Worm (Caenorhabditis elegans) whole organism, young adult: Measurements from ENCODE around the gene M03F8.6.
A peak's percentile ranks its signal among the peaks of the same experiment; 100 is the strongest.

Experiments used
- B0035.1 ChIP-seq: sonication (generic microtip); optimal IDR thresholded peaks from 2 replicates; lab custom pipeline; 2016; ENCODE audit warnings: missing genetic modification characterization, mild to moderate bottlenecking, missing compliant biosample characterization, missing genotype, missing genetic modification reagents
- C06A6.2 ChIP-seq: fragments of 200-800 bp; sonication (Bioruptor generic); conservative IDR thresholded peaks from 2 replicates; pipeline ENCODE4 v1.3.6; 2022; ENCODE audit warnings: missing genetic modification characterization, missing compliant biosample characterization
- F22D6.2 ChIP-seq: sonication (generic microtip); optimal IDR thresholded peaks from 2 replicates; lab custom pipeline; 2016; ENCODE audit warnings: mild to moderate bottlenecking, missing genetic modification characterization, missing compliant biosample characterization
- F23B12.7 ChIP-seq: sonication (generic microtip); optimal IDR thresholded peaks from 2 replicates; lab custom pipeline; 2017; ENCODE audit warnings: missing genetic modification characterization, mild to moderate bottlenecking, missing compliant biosample characterization, antibody characterized with exemption, moderate library complexity; ENCODE audit not compliant: insufficient read depth
- F33H1.4 ChIP-seq: fragments of 200-800 bp; sonication (Bioruptor generic); IDR thresholded peaks from 2 replicates; pipeline ENCODE4 v1.3.6; 2022; ENCODE audit warnings: missing genetic modification reagents, missing genetic modification characterization, missing compliant biosample characterization
- F49E8.2 ChIP-seq: sonication (generic microtip); optimal IDR thresholded peaks from 3 replicates; lab custom pipeline; 2017; ENCODE audit warnings: missing genetic modification characterization, mild to moderate bottlenecking, missing compliant biosample characterization, antibody characterized with exemption, moderate library complexity; ENCODE audit not compliant: insufficient read depth
- Y53G8AR.9 ChIP-seq: fragments of 200-800 bp; sonication (Bioruptor generic); conservative IDR thresholded peaks from 2 replicates; pipeline ENCODE4 v1.3.6; 2022; ENCODE audit warnings: missing genetic modification reagents, missing genetic modification characterization, missing compliant biosample characterization
- Y56A3A.18 ChIP-seq: fragments of 200-800 bp; sonication (Bioruptor generic); IDR thresholded peaks from 2 replicates; pipeline ENCODE4 v1.3.6; 2022; ENCODE audit warnings: missing genetic modification reagents, missing genetic modification characterization, missing compliant biosample characterization
- Y67H2A.10 ChIP-seq: fragments of 200-800 bp; sonication (Bioruptor generic); conservative IDR thresholded peaks from 2 replicates; pipeline ENCODE4 v1.3.6; 2022; ENCODE audit warnings: missing genetic modification reagents, missing genetic modification characterization, missing compliant biosample characterization
- Y95B8A.8 ChIP-seq: fragments of 200-800 bp; sonication (Bioruptor generic); IDR thresholded peaks from 2 replicates; pipeline ENCODE4 v1.3.6; 2022; ENCODE audit warnings: missing genetic modification reagents, missing genetic modification characterization, missing compliant biosample characterization
- atf-7 ChIP-seq: sonication (generic microtip); optimal IDR thresholded peaks from 2 replicates; lab custom pipeline; 2017; ENCODE audit warnings: mild to moderate bottlenecking, missing genetic modification characterization, missing compliant biosample characterization
- athp-1 ChIP-seq: sonication (generic microtip); optimal IDR thresholded peaks from 2 replicates; lab custom pipeline; 2017; ENCODE audit warnings: mild to moderate bottlenecking, missing genetic modification characterization, missing compliant biosample characterization
- attf-5 ChIP-seq: fragments of 200-800 bp; sonication (Bioruptor generic); optimal IDR thresholded peaks from 2 replicates; lab custom pipeline; 2018; ENCODE audit warnings: mild to moderate bottlenecking, missing genetic modification characterization, missing compliant biosample characterization
- bed-1 ChIP-seq: fragments of 200-800 bp; sonication (Bioruptor generic); IDR thresholded peaks from 2 replicates; pipeline ENCODE4 v1.3.6; 2022; ENCODE audit warnings: missing genetic modification reagents, missing genetic modification characterization, missing compliant biosample characterization
- ceh-40 ChIP-seq: fragments of 200-800 bp; sonication (Bioruptor generic); IDR thresholded peaks from 2 replicates; pipeline ENCODE4 v1.3.6; 2022; ENCODE audit warnings: missing genetic modification characterization, missing compliant biosample characterization
- ceh-58 ChIP-seq: fragments of 200-800 bp; sonication (Bioruptor generic); IDR thresholded peaks from 2 replicates; pipeline ENCODE4 v1.3.6; 2022; ENCODE audit warnings: missing genetic modification characterization, missing compliant biosample characterization
- ceh-79 ChIP-seq: sonication (generic microtip); optimal IDR thresholded peaks from 2 replicates; lab custom pipeline; 2017; ENCODE audit warnings: mild to moderate bottlenecking, missing genetic modification characterization, missing compliant biosample characterization
- chd-7 ChIP-seq: sonication (generic microtip); optimal IDR thresholded peaks from 2 replicates; lab custom pipeline; 2016; ENCODE audit warnings: mild to moderate bottlenecking, missing genetic modification characterization, moderate library complexity, missing compliant biosample characterization
- egl-18 ChIP-seq: fragments of 200-800 bp; sonication (Bioruptor generic); IDR thresholded peaks from 2 replicates; pipeline ENCODE4 v1.3.6; 2022; ENCODE audit warnings: missing genetic modification reagents, missing genetic modification characterization, missing compliant biosample characterization
- egl-44 ChIP-seq: fragments of 200-800 bp; sonication (Bioruptor generic); IDR thresholded peaks from 2 replicates; pipeline ENCODE4 v1.3.6; 2022; ENCODE audit warnings: missing genetic modification reagents, missing genetic modification characterization, missing compliant biosample characterization
- gei-17 ChIP-seq: fragments of 200-800 bp; sonication (Bioruptor generic); optimal IDR thresholded peaks from 2 replicates; lab custom pipeline; 2018; ENCODE audit warnings: mild to moderate bottlenecking, missing genetic modification characterization, missing compliant biosample characterization
- hmg-1.2 ChIP-seq: fragments of 200-800 bp; sonication (Bioruptor generic); IDR thresholded peaks from 2 replicates; pipeline ENCODE4 v1.3.6; 2022; ENCODE audit warnings: missing genetic modification reagents, missing genetic modification characterization, missing compliant biosample characterization
- hrde-1 ChIP-seq: sonication (generic microtip); optimal IDR thresholded peaks from 2 replicates; lab custom pipeline; 2016; ENCODE audit warnings: missing genetic modification characterization, mild to moderate bottlenecking, missing compliant biosample characterization, moderate library complexity, missing genotype, missing genetic modification reagents, borderline replicate concordance
- hsf-1 ChIP-seq: fragments of 200-800 bp; sonication (Bioruptor generic); IDR thresholded peaks from 2 replicates; pipeline ENCODE4 v1.3.6; 2022; ENCODE audit warnings: missing genetic modification reagents, missing genetic modification characterization, missing compliant biosample characterization
- let-526 ChIP-seq: fragments of 200-800 bp; sonication (Bioruptor generic); IDR thresholded peaks from 2 replicates; pipeline ENCODE4 v1.3.6; 2022; ENCODE audit warnings: missing genetic modification reagents, missing genetic modification characterization, missing compliant biosample characterization
- lin-35 ChIP-seq, 3 experiments: fragments of 150-350 bp in 2 of 3; sonication (generic microtip) in 1 of 3; optimal IDR thresholded peaks; 2 replicates each; lab custom pipeline; 2014 to 2018; ENCODE audit warnings: missing biosample characterization in 3 of 3, missing genetic modification characterization in 3 of 3, missing genetic modification reagents in 3 of 3
- lin-40 ChIP-seq: sonication (generic microtip); optimal IDR thresholded peaks from 2 replicates; lab custom pipeline; 2016; ENCODE audit warnings: missing genetic modification characterization, mild to moderate bottlenecking, missing compliant biosample characterization, missing genotype, missing genetic modification reagents
- lir-1 ChIP-seq: fragments of 200-800 bp; sonication (Bioruptor generic); conservative IDR thresholded peaks from 2 replicates; pipeline ENCODE4 v1.3.6; 2022; ENCODE audit warnings: missing genetic modification reagents, missing genetic modification characterization, missing compliant biosample characterization
- lsy-27 ChIP-seq: sonication (generic microtip); optimal IDR thresholded peaks from 2 replicates; lab custom pipeline; 2017; ENCODE audit warnings: missing genetic modification characterization, mild to moderate bottlenecking, missing compliant biosample characterization, antibody characterized with exemption, missing genotype, borderline replicate concordance; ENCODE audit not compliant: insufficient read depth
- madf-10 ChIP-seq: sonication (generic microtip); optimal IDR thresholded peaks from 2 replicates; lab custom pipeline; 2016; ENCODE audit warnings: mild to moderate bottlenecking, missing genetic modification characterization, missing compliant biosample characterization
- mcd-1 ChIP-seq: fragments of 200-800 bp; sonication (Bioruptor generic); IDR thresholded peaks from 2 replicates; pipeline ENCODE4 v1.3.6; 2022; ENCODE audit warnings: missing genetic modification reagents, missing genetic modification characterization, missing compliant biosample characterization
- nfyb-1 ChIP-seq: fragments of 200-800 bp; sonication (Bioruptor generic); IDR thresholded peaks from 2 replicates; pipeline ENCODE4 v1.3.6; 2022; ENCODE audit warnings: missing genetic modification reagents, missing genetic modification characterization, missing compliant biosample characterization
- nhr-90 ChIP-seq: sonication (generic microtip); optimal IDR thresholded peaks from 2 replicates; lab custom pipeline; 2016; ENCODE audit warnings: missing genotype, mild to moderate bottlenecking, missing genetic modification characterization, missing compliant biosample characterization
- pbrm-1 ChIP-seq: fragments of 200-800 bp; sonication (Bioruptor generic); IDR thresholded peaks from 2 replicates; pipeline ENCODE4 v1.3.6; 2022; ENCODE audit warnings: missing genetic modification reagents, missing genetic modification characterization, missing compliant biosample characterization
- rcor-1 ChIP-seq: fragments of 200-800 bp; sonication (Bioruptor generic); IDR thresholded peaks from 2 replicates; pipeline ENCODE4 v1.3.6; 2022; ENCODE audit warnings: missing genetic modification reagents, missing genetic modification characterization, missing compliant biosample characterization
- repo-1 ChIP-seq: sonication (generic microtip); optimal IDR thresholded peaks from 2 replicates; lab custom pipeline; 2017; ENCODE audit warnings: mild to moderate bottlenecking, missing genetic modification characterization, missing compliant biosample characterization
- snpc-1.1 ChIP-seq: sonication (generic microtip); optimal IDR thresholded peaks from 2 replicates; lab custom pipeline; 2017; ENCODE audit warnings: missing genetic modification characterization, mild to moderate bottlenecking, missing compliant biosample characterization, antibody characterized with exemption, moderate library complexity, missing genotype, missing genetic modification reagents; ENCODE audit not compliant: insufficient read depth
- snpc-4 ChIP-seq, 5 experiments: fragments of 150-350 bp in 1 of 5; sonication (generic microtip) in 4 of 5; optimal IDR thresholded peaks; 2 replicates each; lab custom pipeline; 2014 to 2018; ENCODE audit warnings: missing genetic modification characterization in 5 of 5, missing biosample characterization in 3 of 5, antibody characterized with exemption in 2 of 5, mild to moderate bottlenecking in 2 of 5, missing compliant biosample characterization in 2 of 5, missing genotype in 2 of 5, moderate library complexity in 2 of 5, missing genetic modification reagents in 1 of 5
- somi-1 ChIP-seq: fragments of 200-800 bp; sonication (Bioruptor generic); optimal IDR thresholded peaks from 2 replicates; lab custom pipeline; 2018; ENCODE audit warnings: mild to moderate bottlenecking, missing genetic modification characterization, missing compliant biosample characterization
- tbp1 ChIP-seq: fragments of 200-800 bp; sonication (Bioruptor generic); optimal IDR thresholded peaks from 2 replicates; lab custom pipeline; 2018; ENCODE audit warnings: mild to moderate bottlenecking, missing genetic modification characterization, missing compliant biosample characterization
- tbx-9 ChIP-seq: sonication (generic microtip); optimal IDR thresholded peaks from 2 replicates; lab custom pipeline; 2016; ENCODE audit warnings: borderline replicate concordance, missing genetic modification characterization, inconsistent platforms, missing compliant biosample characterization
- tlf-1 ChIP-seq: fragments of 200-800 bp; sonication (Bioruptor generic); optimal IDR thresholded peaks from 2 replicates; lab custom pipeline; 2018; ENCODE audit warnings: mild to moderate bottlenecking, missing genetic modification characterization, missing compliant biosample characterization
- unc-62 ChIP-seq: fragments of 150-350 bp; optimal IDR thresholded peaks from 2 replicates; lab custom pipeline; 2014; ENCODE audit warnings: missing biosample characterization, missing genetic modification reagents, missing genetic modification characterization
- xnd-1 ChIP-seq: sonication (generic microtip); optimal IDR thresholded peaks from 2 replicates; lab custom pipeline; 2016; ENCODE audit warnings: missing genotype, missing genetic modification reagents, missing genetic modification characterization, missing compliant biosample characterization
- ztf-3 ChIP-seq: fragments of 200-800 bp; sonication (Bioruptor generic); optimal IDR thresholded peaks from 2 replicates; lab custom pipeline; 2018; ENCODE audit warnings: mild to moderate bottlenecking, missing genetic modification characterization, missing compliant biosample characterization
- ztf-6 ChIP-seq: fragments of 200-800 bp; sonication (Bioruptor generic); IDR thresholded peaks from 2 replicates; pipeline ENCODE4 v1.3.6; 2022; ENCODE audit warnings: missing genetic modification reagents, missing genetic modification characterization, missing compliant biosample characterization

Gene M03F8.6

ce11 chrV:6000368-6000802 is 45.7 kb upstream of the M03F8.6 start (continued):
- TF ChIP-seq madf-10 (peak; percentile 93), atf-7 (tag; lab: Kevin White, UChicago) (peak; percentile 100), Y67H2A.10 (GFP tag; lab: Robert Waterston, UW) (peak; percentile 40; the same call in 1 of the 2 replicates), repo-1 (tag; lab: Kevin White, UChicago) (peak; percentile 77), hrde-1 (tag; lab: Kevin White, UChicago) (no peak), lin-35 (GFP tag; optimal IDR thresholded peaks at IDR 0.05; lab: Kevin White, UChicago) (peak in 1 of 3 experiments; percentile 59), ceh-79 (tag; lab: Kevin White, UChicago) (no peak), pbrm-1 (peak; percentile 86), athp-1 (tag; lab: Kevin White, UChicago) (peak; percentile 69), tbx-9 (no peak), Y53G8AR.9 (peak; percentile 74; the same call in 1 of the 2 replicates), hsf-1 (GFP tag; lab: Robert Waterston, UW) (peak; percentile 57; the same call in 1 of the 2 replicates), tlf-1 (GFP tag; lab: Kevin White, UChicago) (peak; percentile 85), snpc-4 (GFP tag; optimal IDR thresholded peaks at IDR 0.05; lab: Kevin White, UChicago) (peak; percentile 46), snpc-4 (tag; optimal IDR thresholded peaks at IDR 0.05; lab: Kevin White, UChicago) (peak in 3 of 4 experiments; percentile 50 to 69 (median 69)), C06A6.2 (GFP tag; lab: Robert Waterston, UW) (peak; percentile 78), F22D6.2 (peak; percentile 72), nhr-90 (peak; percentile 75), B0035.1 (peak; percentile 13), chd-7 (tag; lab: Kevin White, UChicago) (peak; percentile 96), nfyb-1 (GFP tag; lab: Robert Waterston, UW) (peak; percentile 91), lir-1 (peak; percentile 81), tbp1 (GFP tag; lab: Kevin White, UChicago) (peak; percentile 64), attf-5 (GFP tag; lab: Kevin White, UChicago) (peak; percentile 93), ztf-3 (GFP tag; lab: Kevin White, UChicago) (peak; percentile 27), lin-40 (tag; lab: Kevin White, UChicago) (peak; percentile 95), Y95B8A.8 (GFP tag; lab: Robert Waterston, UW) (0 out of 2 replicates have a peak, but pooled peaks have one; percentile 46), somi-1 (GFP tag; lab: Kevin White, UChicago) (peak; percentile 78), lsy-27 (tag; lab: Kevin White, UChicago) (no peak), rcor-1 (GFP tag; lab: Robert Waterston, UW) (peak; percentile 37; the same call in 1 of the 2 replicates), Y56A3A.18 (GFP tag; lab: Robert Waterston, UW) (peak; percentile 89; the same call in 1 of the 2 replicates), gei-17 (GFP tag; lab: Kevin White, UChicago) (peak; percentile 36), hmg-1.2 (GFP tag; lab: Robert Waterston, UW) (peak; percentile 95), ceh-58 (GFP tag; lab: Robert Waterston, UW) (no peak), egl-18 (0 out of 2 replicates have a peak, but pooled peaks have one; percentile 21), unc-62 (peak; percentile 25), F33H1.4 (GFP tag; lab: Robert Waterston, UW) (no peak), ztf-6 (GFP tag; lab: Robert Waterston, UW) (no peak), let-526 (GFP tag; lab: Robert Waterston, UW) (peak; percentile 80; the same call in 1 of the 2 replicates), F49E8.2 (tag; lab: Kevin White, UChicago) (no peak), xnd-1 (no peak), F23B12.7 (no peak), ceh-40 (GFP tag; lab: Robert Waterston, UW) (no peak), snpc-1.1 (no peak), mcd-1 (peak; percentile 75), egl-44 (GFP tag; lab: Robert Waterston, UW) (peak; percentile 73; the same call in 1 of the 2 replicates), bed-1 (no peak)
